Worm (Caenorhabditis elegans) whole organism, L2 larva: ENCODE data around the gene shk-1.

Experiments used
- C34F6.9 ChIP-seq: fragments of 150-350 bp; optimal IDR thresholded peaks from 2 replicates; lab custom pipeline; 2014; ENCODE audit warnings: missing biosample characterization, missing genetic modification characterization
- F13H6.1 ChIP-seq: sonication (generic microtip); optimal IDR thresholded peaks from 2 replicates; lab custom pipeline; 2016; ENCODE audit warnings: missing genetic modification characterization, missing compliant biosample characterization
- R02D3.7 ChIP-seq: fragments of 150-350 bp; optimal IDR thresholded peaks from 2 replicates; lab custom pipeline; 2014; ENCODE audit warnings: missing biosample characterization, missing genetic modification characterization
- Y55F3AM.14 ChIP-seq: fragments of 200-800 bp; sonication (Bioruptor generic); optimal IDR thresholded peaks from 2 replicates; lab custom pipeline; 2018; ENCODE audit warnings: mild to moderate bottlenecking, missing genetic modification characterization, missing compliant biosample characterization
- alr-1 ChIP-seq: fragments of 150-350 bp; optimal IDR thresholded peaks from 2 replicates; lab custom pipeline; 2014; ENCODE audit warnings: missing biosample characterization, missing genetic modification characterization
- ama-1 ChIP-seq: fragments of 150-350 bp; optimal IDR thresholded peaks from 2 replicates; lab custom pipeline; 2018; ENCODE audit warnings: inconsistent platforms
- blmp-1 ChIP-seq: sonication (generic microtip); optimal IDR thresholded peaks from 2 replicates; lab custom pipeline; 2017; ENCODE audit warnings: missing genetic modification characterization, mild to moderate bottlenecking, missing compliant biosample characterization, antibody characterized with exemption, moderate library complexity; ENCODE audit not compliant: insufficient read depth
- ceh-16 ChIP-seq: fragments of 150-350 bp; optimal IDR thresholded peaks from 2 replicates; lab custom pipeline; 2014; ENCODE audit warnings: missing biosample characterization, missing genetic modification characterization
- ceh-82 ChIP-seq: fragments of 150-350 bp; optimal IDR thresholded peaks from 2 replicates; lab custom pipeline; 2014; ENCODE audit warnings: missing biosample characterization, missing genetic modification characterization
- crh-2 ChIP-seq: sonication (generic microtip); optimal IDR thresholded peaks from 2 replicates; lab custom pipeline; 2017; ENCODE audit warnings: missing biosample characterization, missing genetic modification characterization
- dmd-4 ChIP-seq: sonication (generic microtip); optimal IDR thresholded peaks from 2 replicates; lab custom pipeline; 2017; ENCODE audit warnings: missing biosample characterization, missing genetic modification characterization
- egl-27 ChIP-seq: sonication (generic microtip); optimal IDR thresholded peaks from 3 replicates; lab custom pipeline; 2017; ENCODE audit warnings: missing biosample characterization, missing genetic modification reagents, missing genetic modification characterization
- elt-1 ChIP-seq: fragments of 150-350 bp; optimal IDR thresholded peaks from 2 replicates; lab custom pipeline; 2014; ENCODE audit warnings: missing biosample characterization, missing genetic modification characterization
- elt-3 ChIP-seq: sonication (generic microtip); optimal IDR thresholded peaks from 2 replicates; lab custom pipeline; 2017; ENCODE audit warnings: missing biosample characterization, missing genetic modification characterization
- fos-1 ChIP-seq: fragments of 150-350 bp; optimal IDR thresholded peaks from 2 replicates; lab custom pipeline; 2014; ENCODE audit warnings: missing biosample characterization, missing genetic modification characterization
- gmeb-1 ChIP-seq: fragments of 150-350 bp; optimal IDR thresholded peaks from 2 replicates; lab custom pipeline; 2014; ENCODE audit warnings: missing biosample characterization, missing genetic modification characterization
- lin-11 ChIP-seq: fragments of 150-350 bp; sonication (generic microtip); optimal IDR thresholded peaks from 2 replicates; lab custom pipeline; 2014; ENCODE audit warnings: missing biosample characterization, missing genetic modification characterization, inconsistent platforms, mixed read lengths
- lin-13 ChIP-seq: fragments of 150-350 bp; optimal IDR thresholded peaks from 2 replicates; lab custom pipeline; 2014; ENCODE audit warnings: missing biosample characterization, missing genetic modification reagents, missing genetic modification characterization
- lin-39 ChIP-seq: fragments of 150-350 bp; optimal IDR thresholded peaks from 2 replicates; lab custom pipeline; 2014; ENCODE audit warnings: missing biosample characterization, missing genetic modification reagents, missing genetic modification characterization
- lsy-2 ChIP-seq, 2 experiments: fragments of 150-350 bp in 1 of 2; sonication (generic microtip) in 1 of 2; optimal IDR thresholded peaks; 2 replicates each; lab custom pipeline; 2014 to 2017; ENCODE audit warnings: missing biosample characterization in 2 of 2, missing genetic modification characterization in 2 of 2
- mab-5 ChIP-seq: fragments of 150-350 bp; optimal IDR thresholded peaks from 2 replicates; lab custom pipeline; 2014; ENCODE audit warnings: missing biosample characterization, missing genetic modification characterization
- mbf-1 ChIP-seq: sonication (generic microtip); optimal IDR thresholded peaks from 2 replicates; lab custom pipeline; 2017; ENCODE audit warnings: missing biosample characterization, missing genetic modification characterization
- mdl-1 ChIP-seq, 2 experiments: fragments of 150-350 bp in 1 of 2; sonication (generic microtip) in 1 of 2; optimal IDR thresholded peaks; 2 replicates each; lab custom pipeline; 2017; ENCODE audit warnings: missing biosample characterization in 2 of 2, missing genetic modification characterization in 2 of 2
- nhr-10 ChIP-seq: sonication (generic microtip); optimal IDR thresholded peaks from 2 replicates; lab custom pipeline; 2017; ENCODE audit warnings: missing biosample characterization, missing genetic modification characterization
- nhr-11 ChIP-seq: fragments of 150-350 bp; optimal IDR thresholded peaks from 2 replicates; lab custom pipeline; 2014; ENCODE audit warnings: missing biosample characterization, missing genetic modification characterization
- nhr-12 ChIP-seq: fragments of 150-350 bp; optimal IDR thresholded peaks from 2 replicates; lab custom pipeline; 2014; ENCODE audit warnings: missing biosample characterization, missing genetic modification characterization
- nhr-129 ChIP-seq: fragments of 150-350 bp; optimal IDR thresholded peaks from 2 replicates; lab custom pipeline; 2014; ENCODE audit warnings: missing biosample characterization, missing genetic modification characterization
- nhr-21 ChIP-seq: fragments of 150-350 bp; optimal IDR thresholded peaks from 2 replicates; lab custom pipeline; 2014; ENCODE audit warnings: missing biosample characterization, missing genetic modification characterization
- nhr-23 ChIP-seq: fragments of 150-350 bp; optimal IDR thresholded peaks from 2 replicates; lab custom pipeline; 2014; ENCODE audit warnings: missing biosample characterization, missing genetic modification reagents, missing genetic modification characterization
- nhr-237 ChIP-seq: fragments of 150-350 bp; optimal IDR thresholded peaks from 2 replicates; lab custom pipeline; 2014; ENCODE audit warnings: missing biosample characterization, missing genetic modification characterization
- nhr-25 ChIP-seq: fragments of 150-350 bp; sonication (generic microtip); optimal IDR thresholded peaks from 3 replicates; lab custom pipeline; 2014; ENCODE audit warnings: missing biosample characterization, missing genetic modification characterization
- sem-4 ChIP-seq: fragments of 150-350 bp; optimal IDR thresholded peaks from 2 replicates; lab custom pipeline; 2014; ENCODE audit warnings: missing biosample characterization, missing genetic modification reagents, missing genetic modification characterization
- sma-3 ChIP-seq: sonication (generic microtip); optimal IDR thresholded peaks from 2 replicates; lab custom pipeline; 2016; ENCODE audit warnings: missing genetic modification reagents, missing genetic modification characterization, missing compliant biosample characterization
- sma-9 ChIP-seq, 2 experiments: fragments of 150-350 bp in 1 of 2; sonication (generic microtip) in 1 of 2; optimal IDR thresholded peaks; 2 replicates each; lab custom pipeline; 2014 to 2016; ENCODE audit warnings: missing genetic modification characterization in 2 of 2, mild to moderate bottlenecking in 1 of 2, missing biosample characterization in 1 of 2, missing compliant biosample characterization in 1 of 2, missing genetic modification reagents in 1 of 2, moderate library complexity in 1 of 2
- snpc-4 ChIP-seq: fragments of 150-350 bp; optimal IDR thresholded peaks from 2 replicates; lab custom pipeline; 2014; ENCODE audit warnings: missing biosample characterization, missing genetic modification characterization
- unc-39 ChIP-seq: fragments of 150-350 bp; optimal IDR thresholded peaks from 2 replicates; lab custom pipeline; 2014; ENCODE audit warnings: missing biosample characterization, missing genetic modification characterization
- unc-55 ChIP-seq: fragments of 150-350 bp; sonication (generic microtip); optimal IDR thresholded peaks from 3 replicates; lab custom pipeline; 2014; ENCODE audit warnings: missing biosample characterization, missing genetic modification reagents, missing genetic modification characterization
- unc-62 ChIP-seq: fragments of 150-350 bp; optimal IDR thresholded peaks from 2 replicates; lab custom pipeline; 2014; ENCODE audit warnings: missing biosample characterization, missing genetic modification reagents, missing genetic modification characterization
- ztf-1 ChIP-seq: fragments of 200-800 bp; sonication (Bioruptor generic); conservative IDR thresholded peaks from 2 replicates; pipeline ENCODE4 v1.3.6; 2022; ENCODE audit warnings: missing genetic modification characterization, missing compliant biosample characterization
- ztf-11 ChIP-seq: sonication (generic microtip); optimal IDR thresholded peaks from 2 replicates; lab custom pipeline; 2017; ENCODE audit warnings: missing biosample characterization, missing genetic modification characterization
- ztf-4 ChIP-seq: fragments of 150-350 bp; optimal IDR thresholded peaks from 2 replicates; lab custom pipeline; 2014; ENCODE audit warnings: missing biosample characterization, missing genetic modification characterization

Gene shk-1

ce11 chrII:9742784-9743183 lies 15.2 kb upstream of the shk-1 start, which contains the start of gene pno-1:
Gene pno-1 (minus strand): TSS chrII:9742884.
- TF ChIP-seq unc-55, result no peak
- no peak for TF ChIP-seq lin-39 (tag; lab: Kevin White, UChicago)
- no peak for TF ChIP-seq sem-4
- no peak for TF ChIP-seq nhr-11 (tag; lab: Kevin White, UChicago)
- TF ChIP-seq ama-1, result no peak
- TF ChIP-seq dmd-4 (tag; lab: Kevin White, UChicago), result no peak
- no peak for TF ChIP-seq lin-13 (GFP tag; lab: Kevin White, UChicago)
- TF ChIP-seq crh-2 (tag; lab: Kevin White, UChicago), result no peak
- no peak for TF ChIP-seq egl-27
- TF ChIP-seq ceh-82 (tag; lab: Kevin White, UChicago), result no peak
- no peak for TF ChIP-seq unc-62
- no peak for TF ChIP-seq elt-1
- no peak for TF ChIP-seq elt-3 (tag; lab: Kevin White, UChicago)
- TF ChIP-seq mdl-1 (tag; optimal IDR thresholded peaks at IDR 0.05; lab: Kevin White, UChicago), result no peak
- TF ChIP-seq Y55F3AM.14 (GFP tag; lab: Kevin White, UChicago), result no peak
- TF ChIP-seq mbf-1 (tag; lab: Kevin White, UChicago), result no peak
- TF ChIP-seq nhr-12 (tag; lab: Kevin White, UChicago), result no peak
- TF ChIP-seq gmeb-1 (tag; lab: Kevin White, UChicago), result no peak
- TF ChIP-seq nhr-129 (tag; lab: Kevin White, UChicago), result no peak

ce11 chrII:9746069-9746468 lies 12.0 kb upstream of the shk-1 start, which contains the start of the genes Y53C12B.1 and nos-3:
Gene Y53C12B.1 (minus strand): TSS chrII:9746078.
Gene nos-3 (plus strand): TSS chrII:9746316.
- TF ChIP-seq C34F6.9 (tag; lab: Kevin White, UChicago), result peak; percentile 85
- TF ChIP-seq nhr-23 (tag; lab: Kevin White, UChicago), result no peak
- peak; percentile 24 for TF ChIP-seq blmp-1 (tag; lab: Kevin White, UChicago)
- TF ChIP-seq dmd-4 (tag; lab: Kevin White, UChicago), result no peak
- peak; percentile 88 for TF ChIP-seq nhr-129 (tag; lab: Kevin White, UChicago)
- TF ChIP-seq F13H6.1, result peak; percentile 71
- no peak for TF ChIP-seq nhr-237 (tag; lab: Kevin White, UChicago)
- no peak for TF ChIP-seq alr-1 (tag; lab: Kevin White, UChicago)
- TF ChIP-seq unc-55, result peak; percentile 98
- TF ChIP-seq nhr-12 (tag; lab: Kevin White, UChicago), result no peak
- no peak for TF ChIP-seq nhr-10
- peak; percentile 92 for TF ChIP-seq crh-2 (tag; lab: Kevin White, UChicago)
- peak; percentile 66 for TF ChIP-seq lin-11
- TF ChIP-seq ceh-16 (tag; lab: Kevin White, UChicago), result peak; percentile 17
- TF ChIP-seq unc-39 (tag; lab: Kevin White, UChicago), result no peak
- TF ChIP-seq egl-27, result peak; percentile 12
- peak; percentile 83 for TF ChIP-seq nhr-21 (tag; lab: Kevin White, UChicago)
- peak; percentile 84 for TF ChIP-seq gmeb-1 (tag; lab: Kevin White, UChicago)
- no peak for TF ChIP-seq Y55F3AM.14 (GFP tag; lab: Kevin White, UChicago)
- TF ChIP-seq snpc-4 (tag; lab: Kevin White, UChicago), result peak; percentile 57
- peak; percentile 77 for TF ChIP-seq sma-3 (GFP tag; lab: Kevin White, UChicago)
- no peak for TF ChIP-seq ztf-1 (GFP tag; lab: Robert Waterston, UW)
- no peak for TF ChIP-seq ztf-4 (tag; lab: Kevin White, UChicago)
- peak; percentile 82 for TF ChIP-seq sma-9 (GFP tag; optimal IDR thresholded peaks at IDR 0.05; lab: Kevin White, UChicago)
- no peak for TF ChIP-seq sma-9 (tag; optimal IDR thresholded peaks at IDR 0.05; lab: Kevin White, UChicago)
- TF ChIP-seq lin-39 (tag; lab: Kevin White, UChicago), result no peak
- peak; percentile 50 for TF ChIP-seq sem-4
- TF ChIP-seq nhr-25 (tag; lab: Kevin White, UChicago), result peak; percentile 75
- peak; percentile 97 to 99 for TF ChIP-seq lsy-2 (tag; optimal IDR thresholded peaks at IDR 0.05; lab: Kevin White, UChicago)
- peak; percentile 80 for TF ChIP-seq lin-13 (GFP tag; lab: Kevin White, UChicago)
- no peak for TF ChIP-seq ztf-11 (tag; lab: Kevin White, UChicago)
- TF ChIP-seq fos-1 (tag; lab: Kevin White, UChicago), result peak; percentile 54
- no peak for TF ChIP-seq ceh-82 (tag; lab: Kevin White, UChicago)
- TF ChIP-seq mab-5 (tag; lab: Kevin White, UChicago), result peak; percentile 62
- peak; percentile 83 for TF ChIP-seq R02D3.7
